Worm (Caenorhabditis elegans): ENCODE results near the gene ptp-4A2.

Gene ptp-4A2

ce11 chrX:3957475-3958204, 14.5 kb upstream of the ptp-4A2 start:
- peak; percentile 10 for TF ChIP-seq mep-1 (tag; optimal IDR thresholded peaks at IDR 0.05)
- no peak for TF ChIP-seq D1046.2 (GFP tag; IDR thresholded peaks at IDR 0.05)
- peak; percentile 68 for TF ChIP-seq fkh-10 (GFP tag; optimal IDR thresholded peaks at IDR 0.05)
- TF ChIP-seq ces-1 (GFP tag; optimal IDR thresholded peaks at IDR 0.05): peak; percentile 92

ce11 chrX:3952737-3953136, 9.6 kb upstream of the ptp-4A2 start:
- no peak for TF ChIP-seq ama-1 (optimal IDR thresholded peaks at IDR 0.05)
- TF ChIP-seq unc-130 (GFP tag; optimal IDR thresholded peaks at IDR 0.05): no peak
- TF ChIP-seq R02D3.7 (tag; optimal IDR thresholded peaks at IDR 0.05): no peak
- no peak for TF ChIP-seq tag-97 (GFP tag; IDR thresholded peaks at IDR 0.05)
- TF ChIP-seq rbr-2 (tag; optimal IDR thresholded peaks at IDR 0.05): no peak
- no peak for TF ChIP-seq zip-11 (GFP tag; IDR thresholded peaks at IDR 0.05)
- TF ChIP-seq lin-38 (GFP tag; IDR thresholded peaks at IDR 0.05): no peak
- TF ChIP-seq nhr-102 (tag; optimal IDR thresholded peaks at IDR 0.05): peak; percentile 21
- no peak for TF ChIP-seq nhr-48 (tag; optimal IDR thresholded peaks at IDR 0.05)
- TF ChIP-seq mdt-29 (GFP tag; IDR thresholded peaks at IDR 0.05): no peak
- no peak for TF ChIP-seq lin-15B (tag; optimal IDR thresholded peaks at IDR 0.05)
- TF ChIP-seq daf-12 (tag; optimal IDR thresholded peaks at IDR 0.05): no peak
- no peak for TF ChIP-seq duxl-1 (tag; optimal IDR thresholded peaks at IDR 0.05; ENCODE audit: poor library complexity)
- TF ChIP-seq ceh-44 (GFP tag; IDR thresholded peaks at IDR 0.05): no peak
- no peak for TF ChIP-seq zfp-3 (GFP tag; conservative IDR thresholded peaks at IDR 0.05)
- TF ChIP-seq zfp-2 (tag; optimal IDR thresholded peaks at IDR 0.05): no peak
- TF ChIP-seq dpl-1 (GFP tag; optimal IDR thresholded peaks at IDR 0.05): no peak
- TF ChIP-seq snpc-4 (tag; optimal IDR thresholded peaks at IDR 0.05): no peak
- peak; percentile 48 for TF ChIP-seq hlh-11 (tag; optimal IDR thresholded peaks at IDR 0.05)
- no peak for TF ChIP-seq ztf-11 (tag; optimal IDR thresholded peaks at IDR 0.05)
- no peak for TF ChIP-seq zag-1 (tag; optimal IDR thresholded peaks at IDR 0.05)
- no peak for TF ChIP-seq fos-1 (tag; optimal IDR thresholded peaks at IDR 0.05)
- TF ChIP-seq mes-2 (tag; optimal IDR thresholded peaks at IDR 0.05; ENCODE audit: poor library complexity, severe bottlenecking): no peak
- TF ChIP-seq saeg-2 (GFP tag; IDR thresholded peaks at IDR 0.05): no peak
- no peak for TF ChIP-seq ZK546.5 (tag; optimal IDR thresholded peaks at IDR 0.05)
- no peak for TF ChIP-seq ztf-7 (tag; optimal IDR thresholded peaks at IDR 0.05)
- TF ChIP-seq daf-8 (GFP tag; IDR thresholded peaks at IDR 0.05): no peak
- TF ChIP-seq nhr-6 (tag; optimal IDR thresholded peaks at IDR 0.05): no peak
- TF ChIP-seq dve-1 (tag; optimal IDR thresholded peaks at IDR 0.05; ENCODE audit: insufficient read depth): peak; percentile 82
- no peak for TF ChIP-seq pha-4 (GFP tag; IDR thresholded peaks at IDR 0.05)
- no peak for TF ChIP-seq pha-4 (tag; optimal IDR thresholded peaks at IDR 0.05)
- TF ChIP-seq F37D6.2 (tag; optimal IDR thresholded peaks at IDR 0.05): no peak
- TF ChIP-seq nhr-11 (tag; optimal IDR thresholded peaks at IDR 0.05): no peak
- 0 out of 2 replicates have a peak, but pooled peaks have one; percentile 34 for TF ChIP-seq ceh-20 (GFP tag; IDR thresholded peaks at IDR 0.05)
- no peak for TF ChIP-seq Y75B8A.6 (GFP tag; IDR thresholded peaks at IDR 0.05)
- TF ChIP-seq lin-1 (GFP tag; IDR thresholded peaks at IDR 0.05): no peak
- TF ChIP-seq egl-43 (GFP tag; IDR thresholded peaks at IDR 0.05): no peak
- TF ChIP-seq nhr-28 (tag; optimal IDR thresholded peaks at IDR 0.05): peak; percentile 36
- TF ChIP-seq nhr-77 (tag; optimal IDR thresholded peaks at IDR 0.05): peak; percentile 32
- TF ChIP-seq zip-2 (tag; optimal IDR thresholded peaks at IDR 0.05): no peak
- TF ChIP-seq nhr-237 (tag; optimal IDR thresholded peaks at IDR 0.05): no peak
- TF ChIP-seq cey-2 (tag; optimal IDR thresholded peaks at IDR 0.05; ENCODE audit: borderline replicate concordance, insufficient read depth): no peak
- TF ChIP-seq arid-1 (GFP tag; conservative IDR thresholded peaks at IDR 0.05): no peak
- TF ChIP-seq Y105C5A.15 (GFP tag; IDR thresholded peaks at IDR 0.05): no peak
- no peak for TF ChIP-seq hmg-1.1 (GFP tag; IDR thresholded peaks at IDR 0.05)
- no peak for TF ChIP-seq egl-27 (tag; optimal IDR thresholded peaks at IDR 0.05)

All from whole organism, L4 larva.